Worm (Caenorhabditis elegans): ENCODE data around the gene F10D7.4.

DNA sequence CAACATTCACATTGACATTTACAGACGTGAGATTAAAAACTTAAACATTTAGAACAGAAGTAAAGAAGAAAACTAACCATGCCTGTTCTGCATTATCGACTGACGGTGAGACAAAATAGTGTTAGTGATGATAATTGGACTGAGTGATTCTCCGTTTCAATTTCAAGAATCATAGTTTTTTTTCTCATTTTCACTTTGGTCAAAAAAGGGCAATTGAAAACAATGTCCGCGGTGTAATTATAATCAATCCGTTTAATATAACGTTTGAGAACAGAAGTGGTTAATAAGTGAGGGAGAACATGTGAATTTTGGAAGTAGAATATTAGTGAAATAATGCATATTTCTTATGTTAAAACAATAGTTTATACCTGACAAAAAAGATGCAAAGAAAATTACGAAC, 2.2 kb downstream of the F10D7.4 start, which contains the start of gene F10D7.10:
- TF ChIP-seq nhr-12 (tag; optimal IDR thresholded peaks at IDR 0.05) (no peak), snpc-4 (tag; optimal IDR thresholded peaks at IDR 0.05) (no peak), nhr-237 (tag; optimal IDR thresholded peaks at IDR 0.05) (no peak), ceh-39 (tag; optimal IDR thresholded peaks at IDR 0.05) (no peak), unc-120 (tag; optimal IDR thresholded peaks at IDR 0.05; ENCODE audit: poor library complexity, severe bottlenecking) (no peak), pha-4 (tag; optimal IDR thresholded peaks at IDR 0.05) (no peak), flh-1 (GFP tag; optimal IDR thresholded peaks at IDR 0.05) (no peak), elt-1 (tag; optimal IDR thresholded peaks at IDR 0.05; ENCODE audit: borderline replicate concordance, insufficient read depth) (no peak), mep-1 (tag; optimal IDR thresholded peaks at IDR 0.05) (no peak), lsy-2 (tag; optimal IDR thresholded peaks at IDR 0.05) (no peak), unc-62 (GFP tag; optimal IDR thresholded peaks at IDR 0.05) (no peak), ztf-11 (tag; optimal IDR thresholded peaks at IDR 0.05) (no peak)
